Worm (Caenorhabditis elegans) whole organism, L1 larva: ENCODE data around the gene lmbr-1.
"Not testable (repeated sequence)": the region's sequence is repeated elsewhere in the genome, so short reads cannot be mapped to it uniquely, and the experiment has no call there.

Experiments
- aha-1 ChIP-seq: fragments of 150-350 bp; optimal IDR thresholded peaks from 2 replicates; lab custom pipeline; 2014; ENCODE audit warnings: missing biosample characterization, missing genetic modification characterization
- alr-1 ChIP-seq: fragments of 200-800 bp; sonication (Bioruptor generic); optimal IDR thresholded peaks from 2 replicates; lab custom pipeline; 2018; ENCODE audit warnings: borderline replicate concordance, mild to moderate bottlenecking, missing genetic modification characterization, missing compliant biosample characterization
- aly-2 ChIP-seq: fragments of 150-350 bp; optimal IDR thresholded peaks from 2 replicates; lab custom pipeline; 2014; ENCODE audit warnings: missing biosample characterization, missing genetic modification characterization
- blmp-1 ChIP-seq: fragments of 150-350 bp; optimal IDR thresholded peaks from 2 replicates; lab custom pipeline; 2014; ENCODE audit warnings: missing biosample characterization, missing genetic modification characterization
- ceh-82 ChIP-seq, 3 experiments: fragments of 150-350 bp in 1 of 3; sonication (generic microtip) in 2 of 3; optimal IDR thresholded peaks; 2 replicates each; lab custom pipeline; 2014 to 2017; ENCODE audit warnings: missing biosample characterization in 3 of 3, missing genetic modification characterization in 3 of 3
- ceh-88 ChIP-seq: fragments of 200-800 bp; sonication (Bioruptor generic); IDR thresholded peaks from 2 replicates; pipeline ENCODE4 v1.3.6; 2022; ENCODE audit warnings: missing genetic modification characterization, missing compliant biosample characterization
- egl-13 ChIP-seq: sonication (generic microtip); optimal IDR thresholded peaks from 2 replicates; lab custom pipeline; 2016; ENCODE audit warnings: missing genotype, missing genetic modification reagents, missing genetic modification characterization, missing compliant biosample characterization
- elt-2 ChIP-seq: sonication (generic microtip); optimal IDR thresholded peaks from 2 replicates; lab custom pipeline; 2016; ENCODE audit warnings: missing genetic modification characterization, mild to moderate bottlenecking, inconsistent platforms, missing compliant biosample characterization, missing genetic modification reagents
- elt-3 ChIP-seq, 6 experiments: fragments of 150-350 bp in 1 of 6; sonication (generic microtip); optimal IDR thresholded peaks; 2 replicates each; lab custom pipeline; 2017 to 2018; ENCODE audit warnings: missing biosample characterization in 6 of 6, missing genetic modification characterization in 6 of 6, inconsistent platforms in 1 of 6
- fkh-10 ChIP-seq: sonication (generic microtip); optimal IDR thresholded peaks from 2 replicates; lab custom pipeline; 2017; ENCODE audit warnings: missing biosample characterization, missing genetic modification reagents, missing genetic modification characterization
- jun-1 ChIP-seq: fragments of 150-350 bp; optimal IDR thresholded peaks from 2 replicates; lab custom pipeline; 2014; ENCODE audit warnings: missing biosample characterization, missing genetic modification reagents, missing genetic modification characterization
- lin-14 ChIP-seq: fragments of 200-800 bp; sonication (Bioruptor generic); optimal IDR thresholded peaks from 2 replicates; lab custom pipeline; 2018; ENCODE audit warnings: mild to moderate bottlenecking, missing genetic modification characterization, moderate library complexity, missing compliant biosample characterization
- lin-15B ChIP-seq: fragments of 150-350 bp; sonication (generic microtip); optimal IDR thresholded peaks from 3 replicates; lab custom pipeline; 2014; ENCODE audit warnings: missing biosample characterization, missing genetic modification characterization
- mab-9 ChIP-seq: fragments of 200-800 bp; sonication (Bioruptor generic); IDR thresholded peaks from 2 replicates; pipeline ENCODE4 v1.3.6; 2022; ENCODE audit warnings: missing genetic modification reagents, missing genetic modification characterization, missing compliant biosample characterization
- mdl-1 ChIP-seq, 2 experiments: fragments of 150-350 bp; optimal IDR thresholded peaks; 2 replicates each; lab custom pipeline; 2014 to 2017; ENCODE audit warnings: missing biosample characterization in 2 of 2, missing genetic modification characterization in 2 of 2, inconsistent platforms in 1 of 2
- mef-2 ChIP-seq: fragments of 150-350 bp; optimal IDR thresholded peaks from 2 replicates; lab custom pipeline; 2014; ENCODE audit warnings: missing biosample characterization, missing genetic modification characterization
- mep-1 ChIP-seq: fragments of 150-350 bp; optimal IDR thresholded peaks from 2 replicates; lab custom pipeline; 2014; ENCODE audit warnings: missing biosample characterization, missing genetic modification characterization
- nhr-19 ChIP-seq: fragments of 200-800 bp; sonication (Bioruptor generic); conservative IDR thresholded peaks from 2 replicates; pipeline ENCODE4 v1.3.6; 2022; ENCODE audit warnings: missing genetic modification characterization, missing compliant biosample characterization
- nhr-71 ChIP-seq: sonication (generic microtip); optimal IDR thresholded peaks from 2 replicates; lab custom pipeline; 2016; ENCODE audit warnings: mild to moderate bottlenecking, missing genetic modification characterization, moderate library complexity, missing compliant biosample characterization
- nhr-77 ChIP-seq: fragments of 150-350 bp; optimal IDR thresholded peaks from 2 replicates; lab custom pipeline; 2014; ENCODE audit warnings: missing biosample characterization, missing genetic modification characterization
- nhr-84 ChIP-seq: sonication (generic microtip); optimal IDR thresholded peaks from 2 replicates; lab custom pipeline; 2017; ENCODE audit warnings: missing biosample characterization, missing genetic modification characterization
- pax-3 ChIP-seq: fragments of 200-800 bp; sonication (Bioruptor generic); optimal IDR thresholded peaks from 2 replicates; lab custom pipeline; 2018; ENCODE audit warnings: mild to moderate bottlenecking, missing genetic modification characterization, moderate library complexity, missing compliant biosample characterization
- pqm-1 ChIP-seq: sonication (generic microtip); optimal IDR thresholded peaks from 3 replicates; lab custom pipeline; 2017; ENCODE audit warnings: missing biosample characterization, missing genetic modification characterization
- rnt-1 ChIP-seq: sonication (generic microtip); optimal IDR thresholded peaks from 2 replicates; lab custom pipeline; 2016; ENCODE audit warnings: mild to moderate bottlenecking, missing genetic modification characterization, moderate library complexity, missing compliant biosample characterization
- skn-1 ChIP-seq: fragments of 150-350 bp; optimal IDR thresholded peaks from 2 replicates; lab custom pipeline; 2014; ENCODE audit warnings: missing biosample characterization, missing genetic modification characterization
- sptf-1 ChIP-seq: fragments of 150-350 bp; optimal IDR thresholded peaks from 2 replicates; lab custom pipeline; 2014; ENCODE audit warnings: missing biosample characterization, missing genetic modification characterization
- swsn-7 ChIP-seq: sonication (generic microtip); optimal IDR thresholded peaks from 2 replicates; lab custom pipeline; 2016; ENCODE audit warnings: missing genetic modification characterization, missing compliant biosample characterization
- tbx-2 ChIP-seq: sonication (generic microtip); optimal IDR thresholded peaks from 2 replicates; lab custom pipeline; 2016; ENCODE audit warnings: missing genetic modification characterization, missing compliant biosample characterization
- tlp-1 ChIP-seq: fragments of 150-350 bp; optimal IDR thresholded peaks from 2 replicates; lab custom pipeline; 2014; ENCODE audit warnings: missing biosample characterization, missing genetic modification characterization
- unc-130 ChIP-seq: fragments of 150-350 bp; optimal IDR thresholded peaks from 2 replicates; lab custom pipeline; 2017; ENCODE audit warnings: missing biosample characterization, missing genetic modification characterization, inconsistent platforms
- zag-1 ChIP-seq: fragments of 150-350 bp; optimal IDR thresholded peaks from 2 replicates; lab custom pipeline; 2014; ENCODE audit warnings: missing biosample characterization, missing genetic modification characterization
- zip-4 ChIP-seq: fragments of 200-800 bp; sonication (Bioruptor generic); optimal IDR thresholded peaks from 2 replicates; lab custom pipeline; 2018; ENCODE audit warnings: mild to moderate bottlenecking, missing genetic modification characterization, moderate library complexity, missing compliant biosample characterization

The lmbr-1 gene

ce11 chrIII:8331779-8332178 lies 40.3 kb upstream of the lmbr-1 start, which contains the start of the genes mrps-18A and ZC262.2 (continued):
- TF ChIP-seq mef-2 (no peak), skn-1 (tag; lab: Kevin White, UChicago) (no peak), pqm-1 (tag; lab: Kevin White, UChicago) (no peak), sptf-1 (tag; lab: Kevin White, UChicago) (no peak), elt-2 (tag; lab: Kevin White, UChicago) (no peak), nhr-77 (tag; lab: Kevin White, UChicago) (no peak), zag-1 (tag; lab: Kevin White, UChicago) (no peak), aly-2 (no peak), lin-14 (GFP tag; lab: Kevin White, UChicago) (no peak), ceh-88 (no peak), blmp-1 (tag; lab: Kevin White, UChicago) (peak; percentile 14), mab-9 (GFP tag; lab: Robert Waterston, UW) (no peak), ceh-82 (tag; optimal IDR thresholded peaks at IDR 0.05; lab: Kevin White, UChicago) (peak in 1 of 3 experiments; percentile 28), rnt-1 (tag; lab: Kevin White, UChicago) (peak; percentile 10)

- TF ChIP-seq nhr-84 (no peak), unc-130 (tag; lab: Kevin White, UChicago) (no peak), nhr-19 (GFP tag; lab: Robert Waterston, UW) (no peak), pax-3 (tag; lab: Kevin White, UChicago) (no peak), jun-1 (tag; lab: Kevin White, UChicago) (no peak), tbx-2 (tag; lab: Kevin White, UChicago) (no peak), elt-3 (tag; optimal IDR thresholded peaks at IDR 0.05; lab: Kevin White, UChicago) (no peak), egl-13 (tag; lab: Kevin White, UChicago) (no peak), zip-4 (GFP tag; lab: Kevin White, UChicago) (no peak), lin-15B (no peak), aha-1 (no peak), fkh-10 (GFP tag; lab: Kevin White, UChicago) (no peak), mep-1 (no peak)
Measured at ce11 chrIII:8334432-8334831, 37.6 kb upstream of the lmbr-1 start, which contains the start of gene ZC262.4. ZC262.4 (minus strand) TSS chrIII:8334532.

DNA sequence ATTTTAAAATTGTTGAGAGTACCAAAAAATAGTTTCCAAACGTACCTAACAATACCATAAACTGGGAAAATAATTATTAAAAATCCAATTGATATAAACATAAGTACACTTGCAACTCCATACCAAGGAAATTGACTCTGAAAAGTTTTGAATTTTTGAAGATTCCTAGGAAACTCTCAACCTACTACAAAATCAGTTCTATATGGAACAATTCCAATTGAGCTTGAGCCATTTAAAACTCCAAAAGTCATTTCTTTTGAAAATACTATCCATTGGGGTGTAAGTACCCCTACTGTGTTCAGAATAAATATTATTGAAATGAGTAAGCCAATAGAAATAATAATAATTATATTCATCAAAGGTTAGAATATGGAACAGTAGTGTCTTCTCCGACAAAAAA lies 32.7 kb upstream of the lmbr-1 start, which contains the start of gene clc-28:
Gene clc-28 (minus strand): TSS at position 101 of the 400 bp plus-strand sequence.
- not testable (repeated sequence) for TF ChIP-seq alr-1 (tag; lab: Kevin White, UChicago); mef-2; pax-3 (tag; lab: Kevin White, UChicago)

DNA sequence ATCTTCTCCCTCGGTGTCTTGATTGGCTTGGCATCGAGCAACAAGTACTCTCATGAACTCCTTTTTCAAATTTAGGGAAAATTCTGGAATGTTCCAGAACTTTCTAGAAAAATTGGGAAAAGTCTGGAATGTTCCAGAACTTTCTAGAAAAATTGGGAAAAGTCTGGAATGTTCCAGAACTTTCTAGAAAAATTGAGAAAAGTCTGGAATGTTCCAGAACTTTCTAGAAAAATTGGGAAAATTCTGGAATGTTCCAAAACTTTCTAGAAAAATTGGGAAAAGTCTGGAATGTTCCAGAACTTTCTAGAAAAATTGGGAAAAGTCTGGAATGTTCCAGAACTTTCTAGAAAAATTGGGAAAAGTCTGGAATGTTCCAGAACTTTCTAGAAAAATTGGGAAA lies 27.8 kb upstream of the lmbr-1 start, which contains the start of gene ZC262.7:
Gene ZC262.7 (minus strand): TSS at position 54 of the 400 bp plus-strand sequence.
- TF ChIP-seq tlp-1, swsn-7, sptf-1 (tag; lab: Kevin White, UChicago): not testable (repeated sequence)
- TF ChIP-seq, all 84 proteins: peak for 0; not testable (repeated sequence) for 84

DNA sequence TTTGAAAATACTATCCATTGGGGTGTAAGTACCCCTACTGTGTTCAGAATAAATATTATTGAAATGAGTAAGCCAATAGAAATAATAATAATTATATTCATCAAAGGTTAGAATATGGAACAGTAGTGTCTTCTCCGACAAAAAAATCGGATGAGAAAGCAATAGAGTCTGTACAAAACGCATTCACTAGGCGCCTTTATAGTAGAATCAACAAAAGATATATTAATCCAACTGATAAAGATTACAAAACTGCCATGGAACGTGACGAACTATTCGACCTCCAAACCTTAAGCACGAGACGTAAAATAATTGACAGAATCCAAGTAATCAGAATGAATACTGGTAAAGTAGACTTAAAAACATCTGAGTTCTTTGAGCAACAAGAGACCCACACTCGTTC lies 24.2 kb upstream of the lmbr-1 start, which contains the start of gene clc-29:
Gene clc-29 (minus strand): TSS at position 101 of the 400 bp plus-strand sequence.
- TF ChIP-seq egl-13 (tag; lab: Kevin White, UChicago); nhr-71; mdl-1 (tag; optimal IDR thresholded peaks at IDR 0.05; lab: Kevin White, UChicago): not testable (repeated sequence)
